Worm (Caenorhabditis elegans): ENCODE results near the gene K03A1.4.

- TF ChIP-seq pha-4 (tag; optimal IDR thresholded peaks at IDR 0.05) = no peak
- TF ChIP-seq fkh-10 (GFP tag; optimal IDR thresholded peaks at IDR 0.05) = no peak
- TF ChIP-seq nhr-11 (tag; optimal IDR thresholded peaks at IDR 0.05) = no peak
- TF ChIP-seq zip-5 (tag; optimal IDR thresholded peaks at IDR 0.05) = no peak
- no peak for TF ChIP-seq rnt-1 (tag; optimal IDR thresholded peaks at IDR 0.05)
- TF ChIP-seq pax-1 (tag; optimal IDR thresholded peaks at IDR 0.05) = no peak
- TF ChIP-seq ama-1 (optimal IDR thresholded peaks at IDR 0.05) = no peak
- TF ChIP-seq odd-2 (tag; optimal IDR thresholded peaks at IDR 0.05) = no peak
- no peak for TF ChIP-seq npax-4 (tag; optimal IDR thresholded peaks at IDR 0.05)
These were observed 2.2 kb downstream of the K03A1.4 start for ce11 chrX:7296310-7296709.

Measured in whole organism, late embryonic.